In the genomic region with DNA sequence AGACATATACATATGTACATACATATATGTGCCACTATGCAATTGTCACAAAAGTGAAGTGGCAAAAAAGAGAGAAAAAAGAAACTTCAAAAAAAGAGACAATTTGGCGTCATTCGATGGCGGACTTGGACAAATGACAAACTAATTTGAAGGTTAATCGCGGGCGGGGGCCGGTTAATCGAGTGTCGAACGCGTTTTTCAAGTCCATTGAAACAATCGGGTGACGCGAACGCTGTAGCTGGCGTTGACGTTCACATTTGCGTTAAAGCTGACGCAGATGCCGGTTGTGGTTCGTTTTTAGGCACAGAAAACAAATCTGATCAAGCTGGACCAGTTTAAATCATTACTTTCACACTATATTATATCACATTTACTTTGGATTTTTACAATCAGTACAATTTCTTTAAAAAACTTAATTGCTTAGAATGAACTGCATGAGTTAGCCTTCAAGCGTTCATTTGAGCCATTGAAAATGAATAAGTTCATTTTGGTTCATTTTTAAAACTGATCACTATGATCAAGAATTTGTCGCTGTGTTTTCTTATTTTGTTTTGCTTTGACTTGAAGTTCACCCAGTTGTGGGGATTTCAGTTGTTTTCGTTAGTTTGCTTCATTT, we compare ENCODE assay signal across 4 fruit fly cellular contexts.
A peak's percentile ranks its signal among the peaks of the same experiment; 100 is the strongest.
TF ChIP-seq lines count a peak whose summit lies in the region.

No protein-coding gene starts in this region.

- no peak for TF ChIP-seq CTCF in whole organism, embryonic (GFP tag; optimal IDR thresholded peaks at IDR 0.05; lab: Kevin White, UChicago)

TF ChIP-seq in whole organism, embryonic, 481 proteins besides CTCF, POLR2A, EP300 and RAD21 (continues in another document):
- TF ChIP-seq fu2 (GFP tag; optimal IDR thresholded peaks at IDR 0.05; lab: Kevin White, UChicago) (peak; percentile 15), CG12236 (GFP tag; optimal IDR thresholded peaks at IDR 0.05; lab: Kevin White, UChicago) (no peak), CG1233 (GFP tag; optimal IDR thresholded peaks at IDR 0.05; lab: Kevin White, UChicago) (peak; percentile 34), Atf-2 (GFP tag; optimal IDR thresholded peaks at IDR 0.05; lab: Kevin White, UChicago) (peak; percentile 13), CG2678 (tag; optimal IDR thresholded peaks at IDR 0.05; lab: Kevin White, UChicago) (peak; percentile 77), CG3163 (GFP tag; optimal IDR thresholded peaks at IDR 0.05; lab: Kevin White, UChicago) (no peak), CG30403 (GFP tag; optimal IDR thresholded peaks at IDR 0.05; lab: Kevin White, UChicago) (peak; percentile 52), B-H2 (GFP tag; optimal IDR thresholded peaks at IDR 0.05; lab: Kevin White, UChicago) (peak; percentile 6), gro (GFP tag; optimal IDR thresholded peaks at IDR 0.05; lab: Kevin White, UChicago) (peak; percentile 10), lmd (GFP tag; IDR thresholded peaks at IDR 0.05; lab: Robert Waterston, UW) (peak; percentile 56; the same call in 1 of the 2 replicates), CG6689 (GFP tag; IDR thresholded peaks at IDR 0.05; lab: Robert Waterston, UW) (0 out of 2 replicates have a peak, but pooled peaks have one; percentile 23), NC2α (GFP tag; optimal IDR thresholded peaks at IDR 0.05; lab: Kevin White, UChicago) (peak; percentile 11), CG7963 (GFP tag; IDR thresholded peaks at IDR 0.05; lab: Robert Waterston, UW; ENCODE audit: partially characterized antibody) (no peak), Nf-YC (tag; optimal IDR thresholded peaks at IDR 0.05; lab: Kevin White, UChicago) (peak; percentile 58), Aef1 (GFP tag; IDR thresholded peaks at IDR 0.05; lab: Robert Waterston, UW) (peak; percentile 13; the same call in 1 of the 3 replicates), Ssrp (tag; optimal IDR thresholded peaks at IDR 0.05; lab: Kevin White, UChicago) (peak; percentile 36), al (GFP tag; IDR thresholded peaks at IDR 0.05; lab: Robert Waterston, UW) (peak; percentile 50; the same call in 1 of the 2 replicates), Atf6 (GFP tag; IDR thresholded peaks at IDR 0.05; lab: Robert Waterston, UW) (no peak; the same call in 1 of the 2 replicates), CG13624 (GFP tag; optimal IDR thresholded peaks at IDR 0.05; lab: Kevin White, UChicago) (peak; percentile 57)

TF ChIP-seq in whole organism, prepupa, 60 proteins besides CTCF, POLR2A, EP300 and RAD21 (continues in another document):
- TF ChIP-seq fkh (GFP tag; optimal IDR thresholded peaks at IDR 0.05; lab: Kevin White, UChicago): no peak
- no peak for TF ChIP-seq CG6163 (GFP tag; IDR thresholded peaks at IDR 0.05; lab: Robert Waterston, UW)
- no peak for TF ChIP-seq CG7368 (GFP tag; optimal IDR thresholded peaks at IDR 0.05; lab: Kevin White, UChicago)
- no peak for TF ChIP-seq CG11902 (GFP tag; optimal IDR thresholded peaks at IDR 0.05; lab: Kevin White, UChicago)
- TF ChIP-seq eg (GFP tag; IDR thresholded peaks at IDR 0.05; lab: Robert Waterston, UW): no peak
- no peak for TF ChIP-seq CG6808 (GFP tag; optimal IDR thresholded peaks at IDR 0.05; lab: Kevin White, UChicago)
- peak; percentile 77 for TF ChIP-seq svp (GFP tag; lab: Kevin White, UChicago)
- TF ChIP-seq Lpt (GFP tag; optimal IDR thresholded peaks at IDR 0.05; lab: Kevin White, UChicago): no peak
- no peak for TF ChIP-seq CG10669 (GFP tag; optimal IDR thresholded peaks at IDR 0.05; lab: Kevin White, UChicago)
- peak; percentile 47 for TF ChIP-seq Sox14 (GFP tag; optimal IDR thresholded peaks at IDR 0.05; lab: Kevin White, UChicago)
- no peak for TF ChIP-seq Gug (GFP tag; IDR thresholded peaks at IDR 0.05; lab: Robert Waterston, UW)
- no peak for TF ChIP-seq CG16779 (tag; optimal IDR thresholded peaks at IDR 0.05; lab: Kevin White, UChicago)
- peak; percentile 55 for TF ChIP-seq Sox102F (GFP tag; optimal IDR thresholded peaks at IDR 0.05; lab: Kevin White, UChicago)
- TF ChIP-seq CG3032 (tag; optimal IDR thresholded peaks at IDR 0.05; lab: Kevin White, UChicago): no peak
- no peak for TF ChIP-seq CG9139 (GFP tag; optimal IDR thresholded peaks at IDR 0.05; lab: Kevin White, UChicago)
- no peak for TF ChIP-seq CG11294 (GFP tag; IDR thresholded peaks at IDR 0.05; lab: Robert Waterston, UW)
- peak; percentile 43 for TF ChIP-seq achi (GFP tag; optimal IDR thresholded peaks at IDR 0.05; lab: Kevin White, UChicago)
- TF ChIP-seq CG32006 (GFP tag; optimal IDR thresholded peaks at IDR 0.05; lab: Kevin White, UChicago): peak; percentile 59
- TF ChIP-seq Smox (GFP tag; optimal IDR thresholded peaks at IDR 0.05; lab: Kevin White, UChicago): peak; percentile 61
- peak; percentile 22 for TF ChIP-seq CG3919 (GFP tag; optimal IDR thresholded peaks at IDR 0.05; lab: Kevin White, UChicago)
- peak; percentile 35; the same call in 1 of the 2 replicates for TF ChIP-seq CG15336 (GFP tag; IDR thresholded peaks at IDR 0.05; lab: Robert Waterston, UW)
- no peak for TF ChIP-seq Eip93F (GFP tag; optimal IDR thresholded peaks at IDR 0.05; lab: Kevin White, UChicago)
- peak; percentile 25 for TF ChIP-seq cyc (GFP tag; optimal IDR thresholded peaks at IDR 0.05; lab: Kevin White, UChicago)

TF ChIP-seq in whole organism, pupa, 21 proteins besides CTCF, POLR2A, EP300 and RAD21:
- TF ChIP-seq fd96Ca (GFP tag; IDR thresholded peaks at IDR 0.05; lab: Robert Waterston, UW) (no peak), CG13204 (GFP tag; optimal IDR thresholded peaks at IDR 0.05; lab: Kevin White, UChicago) (no peak), rn (GFP tag; IDR thresholded peaks at IDR 0.05; lab: Robert Waterston, UW) (no peak), CG12605 (GFP tag; IDR thresholded peaks at IDR 0.05; lab: Robert Waterston, UW) (no peak), CG17806 (tag; optimal IDR thresholded peaks at IDR 0.05; lab: Kevin White, UChicago) (peak; percentile 34), D1 (tag; optimal IDR thresholded peaks at IDR 0.05; lab: Kevin White, UChicago) (no peak), CG8159 (tag; optimal IDR thresholded peaks at IDR 0.05; lab: Kevin White, UChicago) (peak; percentile 16), Pif1B (GFP tag; optimal IDR thresholded peaks at IDR 0.05; lab: Kevin White, UChicago) (no peak), CG8301 (tag; optimal IDR thresholded peaks at IDR 0.05; lab: Kevin White, UChicago) (no peak), CG4496 (GFP tag; IDR thresholded peaks at IDR 0.05; lab: Robert Waterston, UW) (no peak), Ets98B (GFP tag; IDR thresholded peaks at IDR 0.05; lab: Robert Waterston, UW) (no peak), CG14655 (GFP tag; optimal IDR thresholded peaks at IDR 0.05; lab: Kevin White, UChicago) (no peak), Pif1A (GFP tag; optimal IDR thresholded peaks at IDR 0.05; lab: Kevin White, UChicago) (peak; percentile 3), CG15710 (tag; optimal IDR thresholded peaks at IDR 0.05; lab: Kevin White, UChicago) (peak; percentile 19), gl (tag; optimal IDR thresholded peaks at IDR 0.05; lab: Kevin White, UChicago) (no peak), EcR (GFP tag; optimal IDR thresholded peaks at IDR 0.05; lab: Kevin White, UChicago) (no peak), CG32121 (GFP tag; IDR thresholded peaks at IDR 0.05; lab: Robert Waterston, UW) (no peak), CG10348 (GFP tag; IDR thresholded peaks at IDR 0.05; lab: Robert Waterston, UW) (no peak), CG9948 (tag; optimal IDR thresholded peaks at IDR 0.05; lab: Kevin White, UChicago) (no peak), Snoo (tag; optimal IDR thresholded peaks at IDR 0.05; lab: Kevin White, UChicago) (peak; percentile 39), CG34367 (tag; optimal IDR thresholded peaks at IDR 0.05; lab: Kevin White, UChicago) (no peak)
TF ChIP-seq in whole organism, pupa: peak in this region for 5.

TF ChIP-seq in whole organism, wandering third instar larva, 38 proteins besides CTCF, POLR2A, EP300 and RAD21:
- TF ChIP-seq Dfd (GFP tag; optimal IDR thresholded peaks at IDR 0.05; lab: Kevin White, UChicago) (no peak), Mio (GFP tag; optimal IDR thresholded peaks at IDR 0.05; lab: Kevin White, UChicago) (no peak), Sp1 (GFP tag; optimal IDR thresholded peaks at IDR 0.05; lab: Kevin White, UChicago) (peak; percentile 54), tai (GFP tag; optimal IDR thresholded peaks at IDR 0.05; lab: Kevin White, UChicago) (peak; percentile 33), sv (GFP tag; optimal IDR thresholded peaks at IDR 0.05; lab: Kevin White, UChicago) (peak; percentile 50), br (GFP tag; optimal IDR thresholded peaks at IDR 0.05; lab: Kevin White, UChicago) (peak; percentile 55), rgr (GFP tag; optimal IDR thresholded peaks at IDR 0.05; lab: Kevin White, UChicago) (peak; percentile 19), Hr83 (GFP tag; optimal IDR thresholded peaks at IDR 0.05; lab: Kevin White, UChicago; ENCODE audit: poor library complexity, severe bottlenecking) (no peak), dl (GFP tag; optimal IDR thresholded peaks at IDR 0.05; lab: Kevin White, UChicago; ENCODE audit: insufficient read depth in 1 of 2, partially characterized antibody in 2 of 2) (no peak), ey (GFP tag; optimal IDR thresholded peaks at IDR 0.05; lab: Kevin White, UChicago) (peak; percentile 49), HLH106 (tag; optimal IDR thresholded peaks at IDR 0.05; lab: Kevin White, UChicago) (peak; percentile 62), jim (GFP tag; optimal IDR thresholded peaks at IDR 0.05; lab: Kevin White, UChicago) (no peak), Dif (GFP tag; optimal IDR thresholded peaks at IDR 0.05; lab: Kevin White, UChicago; ENCODE audit: partially characterized antibody) (no peak), psq (GFP tag; optimal IDR thresholded peaks at IDR 0.05; lab: Kevin White, UChicago) (peak; percentile 66), OdsH (GFP tag; optimal IDR thresholded peaks at IDR 0.05; lab: Kevin White, UChicago) (peak; percentile 55), foxo (GFP tag; optimal IDR thresholded peaks at IDR 0.05; lab: Kevin White, UChicago) (peak in 1 of 2 experiments; percentile 47), Hnf4 (GFP tag; optimal IDR thresholded peaks at IDR 0.05; lab: Kevin White, UChicago) (peak; percentile 3), pan (optimal IDR thresholded peaks at IDR 0.05; lab: Kevin White, UChicago) (no peak), Jra (GFP tag; optimal IDR thresholded peaks at IDR 0.05; lab: Kevin White, UChicago) (no peak), CrebA (GFP tag; optimal IDR thresholded peaks at IDR 0.05; lab: Kevin White, UChicago; ENCODE audit: borderline replicate concordance) (no peak), fru (GFP tag; optimal IDR thresholded peaks at IDR 0.05; lab: Kevin White, UChicago) (peak; percentile 71), dmrt93B (GFP tag; optimal IDR thresholded peaks at IDR 0.05; lab: Kevin White, UChicago) (peak; percentile 11), sage (GFP tag; optimal IDR thresholded peaks at IDR 0.05; lab: Kevin White, UChicago) (no peak), brk (GFP tag; optimal IDR thresholded peaks at IDR 0.05; lab: Kevin White, UChicago) (no peak), N (GFP tag; optimal IDR thresholded peaks at IDR 0.05; lab: Kevin White, UChicago) (no peak), CG9705 (GFP tag; optimal IDR thresholded peaks at IDR 0.05; lab: Kevin White, UChicago) (no peak), dsf (GFP tag; optimal IDR thresholded peaks at IDR 0.05; lab: Kevin White, UChicago; ENCODE audit: borderline replicate concordance) (no peak), CG32264 (GFP tag; optimal IDR thresholded peaks at IDR 0.05; lab: Kevin White, UChicago) (no peak)
